Worm (Caenorhabditis elegans): ENCODE results near the gene col-104.

- TF ChIP-seq nhr-84 (tag; optimal IDR thresholded peaks at IDR 0.05) = no peak
- TF ChIP-seq nhr-237 (tag; optimal IDR thresholded peaks at IDR 0.05) = no peak
Observed at ce11 chrIV:1349352-1349751, 5.8 kb downstream of the col-104 start.
